Worm (Caenorhabditis elegans) whole organism, L4 larva: ENCODE measurements around the gene C29E4.13.

Experiments used
- D1046.2 ChIP-seq: fragments of 200-800 bp; sonication (Bioruptor generic); IDR thresholded peaks from 2 replicates; pipeline ENCODE4 v1.3.6; 2022; ENCODE audit warnings: missing genetic modification characterization, missing compliant biosample characterization
- F37D6.2 ChIP-seq: sonication (generic microtip); optimal IDR thresholded peaks from 2 replicates; lab custom pipeline; 2016; ENCODE audit warnings: mild to moderate bottlenecking, missing genetic modification characterization, missing compliant biosample characterization
- R02D3.7 ChIP-seq: fragments of 150-350 bp; sonication (generic microtip); optimal IDR thresholded peaks from 3 replicates; lab custom pipeline; 2014; ENCODE audit warnings: missing biosample characterization, missing genetic modification characterization
- T20F7.1 ChIP-seq: fragments of 200-800 bp; sonication (Bioruptor generic); optimal IDR thresholded peaks from 2 replicates; lab custom pipeline; 2018; ENCODE audit warnings: mild to moderate bottlenecking, missing genetic modification characterization, missing compliant biosample characterization
- ZK337.2 ChIP-seq: fragments of 200-800 bp; sonication (Bioruptor generic); IDR thresholded peaks from 2 replicates; pipeline ENCODE4 v1.3.6; 2022; ENCODE audit warnings: missing genetic modification reagents, missing genetic modification characterization, missing compliant biosample characterization
- ama-1 ChIP-seq: fragments of 150-350 bp; optimal IDR thresholded peaks from 2 replicates; lab custom pipeline; 2014; ENCODE audit warnings: inconsistent platforms, mixed read lengths
- arid-1 ChIP-seq: fragments of 200-800 bp; sonication (Bioruptor generic); conservative IDR thresholded peaks from 2 replicates; pipeline ENCODE4 v1.3.6; 2022; ENCODE audit warnings: missing genetic modification reagents, missing genetic modification characterization, missing compliant biosample characterization
- ceh-20 ChIP-seq: fragments of 200-800 bp; sonication (Bioruptor generic); IDR thresholded peaks from 2 replicates; pipeline ENCODE4 v1.3.6; 2022; ENCODE audit warnings: missing genetic modification reagents, missing genetic modification characterization, missing compliant biosample characterization
- ceh-32 ChIP-seq: sonication (generic microtip); optimal IDR thresholded peaks from 2 replicates; lab custom pipeline; 2016; ENCODE audit warnings: mild to moderate bottlenecking, missing genetic modification characterization, missing compliant biosample characterization; ENCODE audit not compliant: poor library complexity
- ceh-44 ChIP-seq: fragments of 200-800 bp; sonication (Bioruptor generic); IDR thresholded peaks from 2 replicates; pipeline ENCODE4 v1.3.6; 2022; ENCODE audit warnings: missing genetic modification reagents, missing genetic modification characterization, missing compliant biosample characterization
- ceh-82 ChIP-seq: sonication (generic microtip); optimal IDR thresholded peaks from 2 replicates; lab custom pipeline; 2017; ENCODE audit warnings: missing biosample characterization, missing genetic modification characterization
- daf-16 ChIP-seq, 3 experiments: sonication (generic microtip); optimal IDR thresholded peaks; 2 replicates each; lab custom pipeline; 2016 to 2017; ENCODE audit warnings: missing genetic modification characterization in 3 of 3, missing genetic modification reagents in 3 of 3, mild to moderate bottlenecking in 2 of 3, missing compliant biosample characterization in 2 of 3, missing biosample characterization in 1 of 3, moderate library complexity in 1 of 3
- daf-8 ChIP-seq: fragments of 200-800 bp; sonication (Bioruptor generic); IDR thresholded peaks from 2 replicates; pipeline ENCODE4 v1.3.6; 2022; ENCODE audit warnings: missing genetic modification characterization, missing compliant biosample characterization
- duxl-1 ChIP-seq: sonication (generic microtip); optimal IDR thresholded peaks from 2 replicates; lab custom pipeline; 2016; ENCODE audit warnings: mild to moderate bottlenecking, missing genetic modification characterization, moderate library complexity, missing compliant biosample characterization; ENCODE audit not compliant: poor library complexity
- dve-1 ChIP-seq: sonication (generic microtip); optimal IDR thresholded peaks from 2 replicates; lab custom pipeline; 2017; ENCODE audit warnings: antibody characterized with exemption, mild to moderate bottlenecking, missing genetic modification characterization, missing compliant biosample characterization; ENCODE audit not compliant: insufficient read depth
- egl-27 ChIP-seq: sonication (generic microtip); optimal IDR thresholded peaks from 3 replicates; lab custom pipeline; 2017; ENCODE audit warnings: missing biosample characterization, missing genetic modification reagents, missing genetic modification characterization
- fkh-10 ChIP-seq: fragments of 150-350 bp; optimal IDR thresholded peaks from 2 replicates; lab custom pipeline; 2014; ENCODE audit warnings: missing biosample characterization, missing genetic modification reagents, missing genetic modification characterization
- hif-1 ChIP-seq, 2 experiments: sonication (generic microtip); optimal IDR thresholded peaks; 2 replicates each; lab custom pipeline; 2016 to 2017; ENCODE audit warnings: missing compliant biosample characterization in 2 of 2, missing genetic modification characterization in 2 of 2, missing genetic modification reagents in 2 of 2, missing genotype in 2 of 2, mild to moderate bottlenecking in 1 of 2
- hlh-11 ChIP-seq: fragments of 200-800 bp; sonication (Bioruptor generic); optimal IDR thresholded peaks from 2 replicates; lab custom pipeline; 2018; ENCODE audit warnings: mild to moderate bottlenecking, missing genetic modification characterization, missing compliant biosample characterization
- jun-1 ChIP-seq: fragments of 150-350 bp; optimal IDR thresholded peaks from 2 replicates; lab custom pipeline; 2014; ENCODE audit warnings: missing biosample characterization, missing genetic modification reagents, missing genetic modification characterization
- lin-1 ChIP-seq: fragments of 200-800 bp; sonication (Bioruptor generic); IDR thresholded peaks from 2 replicates; pipeline ENCODE4 v1.3.6; 2022; ENCODE audit warnings: missing genetic modification reagents, missing genetic modification characterization, missing compliant biosample characterization
- lin-13 ChIP-seq: fragments of 150-350 bp; optimal IDR thresholded peaks from 2 replicates; lab custom pipeline; 2014; ENCODE audit warnings: missing biosample characterization, missing genetic modification reagents, missing genetic modification characterization
- lin-29 ChIP-seq: fragments of 200-800 bp; sonication (Bioruptor generic); IDR thresholded peaks from 2 replicates; pipeline ENCODE4 v1.3.6; 2022; ENCODE audit warnings: missing genetic modification reagents, missing genetic modification characterization, missing compliant biosample characterization
- lin-38 ChIP-seq: fragments of 200-800 bp; sonication (Bioruptor generic); IDR thresholded peaks from 2 replicates; pipeline ENCODE4 v1.3.6; 2022; ENCODE audit warnings: missing genetic modification reagents, missing genetic modification characterization, missing compliant biosample characterization
- lir-3 ChIP-seq: sonication (generic microtip); optimal IDR thresholded peaks from 2 replicates; lab custom pipeline; 2016; ENCODE audit warnings: mild to moderate bottlenecking, missing genetic modification characterization, missing compliant biosample characterization
- lsy-2 ChIP-seq, 2 experiments: fragments of 150-350 bp in 1 of 2; sonication (generic microtip) in 1 of 2; optimal IDR thresholded peaks; 2 replicates each; lab custom pipeline; 2014 to 2017; ENCODE audit warnings: missing biosample characterization in 2 of 2, missing genetic modification characterization in 2 of 2
- mdt-29 ChIP-seq: fragments of 200-800 bp; sonication (Bioruptor generic); IDR thresholded peaks from 2 replicates; pipeline ENCODE4 v1.3.6; 2022; ENCODE audit warnings: missing genetic modification reagents, missing genetic modification characterization, missing compliant biosample characterization
- mxl-2 ChIP-seq: fragments of 200-800 bp; sonication (Bioruptor generic); conservative IDR thresholded peaks from 2 replicates; pipeline ENCODE4 v1.3.6; 2022; ENCODE audit warnings: missing genetic modification reagents, missing genetic modification characterization, missing compliant biosample characterization
- mxl-3 ChIP-seq: fragments of 200-800 bp; sonication (Bioruptor generic); optimal IDR thresholded peaks from 2 replicates; lab custom pipeline; 2018; ENCODE audit warnings: mild to moderate bottlenecking, missing genetic modification characterization, missing compliant biosample characterization
- nhr-10 ChIP-seq: fragments of 150-350 bp; optimal IDR thresholded peaks from 2 replicates; lab custom pipeline; 2014; ENCODE audit warnings: missing biosample characterization, missing genetic modification characterization
- nhr-11 ChIP-seq: fragments of 150-350 bp; optimal IDR thresholded peaks from 2 replicates; lab custom pipeline; 2014; ENCODE audit warnings: missing biosample characterization, missing genetic modification characterization
- nhr-111 ChIP-seq: fragments of 200-800 bp; sonication (Bioruptor generic); optimal IDR thresholded peaks from 2 replicates; lab custom pipeline; 2018; ENCODE audit warnings: mild to moderate bottlenecking, missing genetic modification characterization, missing compliant biosample characterization
- nhr-237 ChIP-seq: sonication (generic microtip); optimal IDR thresholded peaks from 2 replicates; lab custom pipeline; 2017; ENCODE audit warnings: missing biosample characterization, missing genetic modification characterization
- nhr-28 ChIP-seq: fragments of 150-350 bp; optimal IDR thresholded peaks from 2 replicates; lab custom pipeline; 2014; ENCODE audit warnings: missing biosample characterization, missing genetic modification characterization
- nhr-76 ChIP-seq: fragments of 150-350 bp; optimal IDR thresholded peaks from 2 replicates; lab custom pipeline; 2014; ENCODE audit warnings: missing biosample characterization, missing genetic modification characterization
- nhr-77 ChIP-seq: fragments of 150-350 bp; optimal IDR thresholded peaks from 2 replicates; lab custom pipeline; 2014; ENCODE audit warnings: missing biosample characterization, missing genetic modification characterization
- pha-4 ChIP-seq, 2 experiments: fragments of 150-350 bp in 1 of 2; fragments of 200-800 bp in 1 of 2; sonication (Bioruptor generic) in 1 of 2; IDR thresholded peaks in 1 of 2; optimal IDR thresholded peaks in 1 of 2; 2 replicates each; pipeline versions ENCODE4 v1.3.6 to Lab custom; 2014 to 2022; ENCODE audit warnings: missing genetic modification characterization in 2 of 2, missing genetic modification reagents in 2 of 2, missing biosample characterization in 1 of 2, missing compliant biosample characterization in 1 of 2
- php-3 ChIP-seq: fragments of 200-800 bp; sonication (Bioruptor generic); IDR thresholded peaks from 2 replicates; pipeline ENCODE4 v1.3.6; 2022; ENCODE audit warnings: missing genetic modification reagents, missing genetic modification characterization, missing compliant biosample characterization
- pqm-1 ChIP-seq: sonication (generic microtip); optimal IDR thresholded peaks from 2 replicates; lab custom pipeline; 2017; ENCODE audit warnings: missing biosample characterization, missing genetic modification characterization
- rbr-2 ChIP-seq: sonication (generic microtip); optimal IDR thresholded peaks from 2 replicates; lab custom pipeline; 2016; ENCODE audit warnings: missing genotype, missing genetic modification characterization, missing compliant biosample characterization
- set-16 ChIP-seq: fragments of 200-800 bp; sonication (Bioruptor generic); IDR thresholded peaks from 2 replicates; pipeline ENCODE4 v1.3.6; 2022; ENCODE audit warnings: missing genetic modification reagents, missing genetic modification characterization, missing compliant biosample characterization
- skn-1 ChIP-seq: fragments of 150-350 bp; optimal IDR thresholded peaks from 2 replicates; lab custom pipeline; 2014; ENCODE audit warnings: missing biosample characterization, missing genetic modification characterization
- spr-1 ChIP-seq: sonication (generic microtip); optimal IDR thresholded peaks from 2 replicates; lab custom pipeline; 2016; ENCODE audit warnings: mild to moderate bottlenecking, missing genetic modification characterization, missing compliant biosample characterization
- tra-1 ChIP-seq: fragments of 200-800 bp; sonication (Bioruptor generic); IDR thresholded peaks from 2 replicates; pipeline ENCODE4 v1.3.6; 2022; ENCODE audit warnings: missing genetic modification reagents, missing genetic modification characterization, missing compliant biosample characterization
- unc-130 ChIP-seq: sonication (generic microtip); optimal IDR thresholded peaks from 2 replicates; lab custom pipeline; 2016; ENCODE audit warnings: missing genetic modification reagents, missing genetic modification characterization, missing compliant biosample characterization
- unc-62 ChIP-seq, 3 experiments: fragments of 150-350 bp in 1 of 3; sonication (generic microtip); optimal IDR thresholded peaks in 2 of 3; peaks in 1 of 3; 1 replicate in 1 of 3; 2 replicates in 2 of 3; lab custom pipeline; 2014 to 2017; ENCODE audit warnings: missing biosample characterization in 3 of 3, missing genetic modification characterization in 3 of 3, missing genetic modification reagents in 3 of 3, missing genotype in 1 of 3
- zag-1 ChIP-seq: fragments of 150-350 bp; optimal IDR thresholded peaks from 2 replicates; lab custom pipeline; 2014; ENCODE audit warnings: missing biosample characterization, missing genetic modification characterization
- zfp-2 ChIP-seq: sonication (generic microtip); optimal IDR thresholded peaks from 2 replicates; lab custom pipeline; 2016; ENCODE audit warnings: mild to moderate bottlenecking, missing genetic modification characterization, missing compliant biosample characterization
- zfp-3 ChIP-seq: fragments of 200-800 bp; sonication (Bioruptor generic); conservative IDR thresholded peaks from 2 replicates; pipeline ENCODE4 v1.3.6; 2022; ENCODE audit warnings: missing genetic modification reagents, missing genetic modification characterization, missing compliant biosample characterization

C29E4.13 gene

DNA sequence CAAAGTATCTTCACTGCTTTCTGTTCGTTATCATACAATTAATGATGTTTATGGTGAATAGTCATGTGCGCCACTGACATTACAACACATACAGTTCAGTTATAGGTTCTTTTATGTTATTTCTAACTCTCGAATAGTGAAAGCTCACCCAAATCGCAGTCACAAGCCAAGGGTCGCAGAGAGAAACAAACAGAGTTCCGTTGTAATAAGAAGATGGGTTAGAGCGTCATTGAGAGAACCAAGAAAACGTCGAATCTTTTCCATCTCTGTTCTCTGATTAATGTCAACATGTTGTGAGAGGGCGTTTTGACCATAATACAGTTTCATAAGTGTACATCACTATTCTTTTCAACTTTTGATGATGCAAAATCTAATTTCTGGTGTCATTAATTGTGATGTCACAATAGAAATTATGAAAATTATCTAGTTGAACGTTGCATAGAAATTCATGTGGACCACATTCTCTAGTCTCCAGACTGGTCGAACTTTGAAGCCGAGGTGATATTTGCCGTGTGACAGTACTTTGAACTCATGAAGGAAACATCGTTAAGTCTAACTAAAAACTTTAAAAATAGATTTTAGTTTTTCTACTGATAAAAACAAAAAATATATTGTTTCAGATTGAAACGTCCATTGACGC, 45.6 kb upstream of the C29E4.13 start (continued):
- TF ChIP-seq D1046.2 (GFP tag; lab: Robert Waterston, UW): no peak
- no peak for TF ChIP-seq zfp-3 (GFP tag; lab: Robert Waterston, UW)
- no peak for TF ChIP-seq rbr-2 (tag; lab: Kevin White, UChicago)
- no peak for TF ChIP-seq zfp-2 (tag; lab: Kevin White, UChicago)
- no peak for TF ChIP-seq mxl-2 (GFP tag; lab: Robert Waterston, UW)
- TF ChIP-seq nhr-76: no peak
- no peak for TF ChIP-seq nhr-10
- no peak for TF ChIP-seq ceh-32 (tag; lab: Kevin White, UChicago)
- TF ChIP-seq lin-29 (GFP tag; lab: Robert Waterston, UW): no peak
- no peak for TF ChIP-seq jun-1 (tag; lab: Kevin White, UChicago)
- no peak for TF ChIP-seq daf-16 (GFP tag; optimal IDR thresholded peaks at IDR 0.05; lab: Kevin White, UChicago)
- peak; percentile 53 for TF ChIP-seq daf-16 (tag; optimal IDR thresholded peaks at IDR 0.05; lab: Kevin White, UChicago)
- no peak for TF ChIP-seq ceh-44 (GFP tag; lab: Robert Waterston, UW)
- TF ChIP-seq lin-1: no peak
- peak; percentile 70 for TF ChIP-seq ama-1 (lab: Kevin White, UChicago)
- no peak for TF ChIP-seq ceh-82 (tag; lab: Kevin White, UChicago)
- no peak for TF ChIP-seq skn-1 (tag; lab: Kevin White, UChicago)
- TF ChIP-seq nhr-111 (GFP tag; lab: Kevin White, UChicago): no peak
- no peak for TF ChIP-seq nhr-77 (tag; lab: Kevin White, UChicago)
- no peak for TF ChIP-seq pha-4 (GFP tag; IDR thresholded peaks at IDR 0.05; lab: Robert Waterston, UW)
- TF ChIP-seq pha-4 (tag; optimal IDR thresholded peaks at IDR 0.05; lab: Kevin White, UChicago): no peak
- no peak for TF ChIP-seq tra-1
- TF ChIP-seq zag-1: no peak
- peak; percentile 17 for TF ChIP-seq T20F7.1 (GFP tag; lab: Kevin White, UChicago)
- no peak for TF ChIP-seq mdt-29 (GFP tag; lab: Robert Waterston, UW)
- peak; percentile 45 for TF ChIP-seq nhr-11 (tag; lab: Kevin White, UChicago)
- peak; percentile 12 for TF ChIP-seq lin-13
- no peak for TF ChIP-seq R02D3.7 (tag; lab: Kevin White, UChicago)
- TF ChIP-seq F37D6.2 (tag; lab: Kevin White, UChicago): no peak
- TF ChIP-seq hlh-11 (tag; lab: Kevin White, UChicago): peak; percentile 42
- TF ChIP-seq spr-1 (tag; lab: Kevin White, UChicago): no peak
- peak in 1 of 2 experiments; percentile 28 for TF ChIP-seq lsy-2 (tag; optimal IDR thresholded peaks at IDR 0.05; lab: Kevin White, UChicago)
- TF ChIP-seq dve-1 (tag; lab: Kevin White, UChicago): peak; percentile 71
- TF ChIP-seq php-3: peak; percentile 82
- TF ChIP-seq lir-3 (tag; lab: Kevin White, UChicago): no peak
- TF ChIP-seq lin-38 (GFP tag; lab: Robert Waterston, UW): 0 out of 2 replicates have a peak, but pooled peaks have one; percentile 11
- TF ChIP-seq mxl-3 (GFP tag; lab: Kevin White, UChicago): no peak
- TF ChIP-seq fkh-10 (GFP tag; lab: Kevin White, UChicago): no peak
- TF ChIP-seq nhr-28 (tag; lab: Kevin White, UChicago): peak; percentile 48
- TF ChIP-seq ceh-20 (GFP tag; lab: Robert Waterston, UW): no peak
- no peak for TF ChIP-seq unc-130 (GFP tag; lab: Kevin White, UChicago)
- no peak for TF ChIP-seq hif-1 (tag; optimal IDR thresholded peaks at IDR 0.05; lab: Kevin White, UChicago)
- no peak for TF ChIP-seq nhr-237
- no peak for TF ChIP-seq ZK337.2 (GFP tag; lab: Robert Waterston, UW)
- no peak for TF ChIP-seq daf-8 (GFP tag; lab: Robert Waterston, UW)
- no peak for TF ChIP-seq set-16
- peak; percentile 6 for TF ChIP-seq pqm-1
- TF ChIP-seq egl-27 (tag; lab: Kevin White, UChicago): no peak
- no peak for TF ChIP-seq unc-62 (GFP tag; optimal IDR thresholded peaks at IDR 0.05 in 1 of 2; lab: Kevin White, UChicago)
- TF ChIP-seq unc-62 (tag; optimal IDR thresholded peaks at IDR 0.05; lab: Kevin White, UChicago): no peak
- TF ChIP-seq duxl-1 (tag; lab: Kevin White, UChicago): no peak
- TF ChIP-seq arid-1: 0 out of 2 replicates have a peak, but pooled peaks have one; percentile 10
